Worm (Caenorhabditis elegans): Measurements from ENCODE around the gene Y53C12B.7.

- TF ChIP-seq nhr-23 (tag; optimal IDR thresholded peaks at IDR 0.05) (no peak), aly-2 (tag; optimal IDR thresholded peaks at IDR 0.05) (no peak), lin-39 (tag; optimal IDR thresholded peaks at IDR 0.05) (no peak), nhr-129 (tag; optimal IDR thresholded peaks at IDR 0.05) (no peak), F13H6.1 (tag; optimal IDR thresholded peaks at IDR 0.05) (no peak), ceh-82 (tag; optimal IDR thresholded peaks at IDR 0.05) (no peak), unc-39 (tag; optimal IDR thresholded peaks at IDR 0.05) (no peak), skn-1 (tag; optimal IDR thresholded peaks at IDR 0.05) (no peak), R02D3.7 (tag; optimal IDR thresholded peaks at IDR 0.05) (no peak), dmd-4 (tag; optimal IDR thresholded peaks at IDR 0.05) (no peak), elt-1 (tag; optimal IDR thresholded peaks at IDR 0.05) (no peak), ztf-4 (tag; optimal IDR thresholded peaks at IDR 0.05) (no peak)
Measured at ce11 chrII:9797664-9798063, 44.6 kb upstream of the Y53C12B.7 start, which contains the start of gene cyp-13A4.
